Worm (Caenorhabditis elegans) whole organism, L1 larva: Measurements from ENCODE around the gene C18A11.3.
A peak's percentile ranks its signal among the peaks of the same experiment; 100 is the strongest.

Experiments used
- F16B12.6 ChIP-seq: fragments of 150-350 bp; optimal IDR thresholded peaks from 2 replicates; lab custom pipeline; 2014; ENCODE audit warnings: missing biosample characterization, missing genetic modification characterization
- aha-1 ChIP-seq: fragments of 150-350 bp; optimal IDR thresholded peaks from 2 replicates; lab custom pipeline; 2014; ENCODE audit warnings: missing biosample characterization, missing genetic modification characterization
- alr-1 ChIP-seq: fragments of 200-800 bp; sonication (Bioruptor generic); optimal IDR thresholded peaks from 2 replicates; lab custom pipeline; 2018; ENCODE audit warnings: borderline replicate concordance, mild to moderate bottlenecking, missing genetic modification characterization, missing compliant biosample characterization
- aly-2 ChIP-seq: fragments of 150-350 bp; optimal IDR thresholded peaks from 2 replicates; lab custom pipeline; 2014; ENCODE audit warnings: missing biosample characterization, missing genetic modification characterization
- ceh-63 ChIP-seq: fragments of 200-800 bp; sonication (Bioruptor generic); optimal IDR thresholded peaks from 2 replicates; lab custom pipeline; 2018; ENCODE audit warnings: mild to moderate bottlenecking, missing genetic modification characterization, missing compliant biosample characterization
- ces-1 ChIP-seq: fragments of 150-350 bp; optimal IDR thresholded peaks from 2 replicates; lab custom pipeline; 2014; ENCODE audit warnings: missing biosample characterization, missing genetic modification reagents, missing genetic modification characterization
- dpl-1 ChIP-seq, 3 experiments: fragments of 150-350 bp in 2 of 3; sonication (generic microtip) in 1 of 3; optimal IDR thresholded peaks; 2 replicates each; lab custom pipeline; 2014 to 2017; ENCODE audit warnings: missing biosample characterization in 3 of 3, missing genetic modification characterization in 3 of 3, missing genetic modification reagents in 3 of 3
- egl-27 ChIP-seq, 2 experiments: fragments of 150-350 bp in 1 of 2; sonication (generic microtip); optimal IDR thresholded peaks; 3 replicates each; lab custom pipeline; 2017 to 2018; ENCODE audit warnings: missing biosample characterization in 2 of 2, missing genetic modification characterization in 2 of 2, missing genetic modification reagents in 2 of 2
- elt-2 ChIP-seq: sonication (generic microtip); optimal IDR thresholded peaks from 2 replicates; lab custom pipeline; 2016; ENCODE audit warnings: missing genetic modification characterization, mild to moderate bottlenecking, inconsistent platforms, missing compliant biosample characterization, missing genetic modification reagents
- elt-3 ChIP-seq, 6 experiments: fragments of 150-350 bp in 1 of 6; sonication (generic microtip); optimal IDR thresholded peaks; 2 replicates each; lab custom pipeline; 2017 to 2018; ENCODE audit warnings: missing biosample characterization in 6 of 6, missing genetic modification characterization in 6 of 6, inconsistent platforms in 1 of 6
- ets-5 ChIP-seq: fragments of 200-800 bp; sonication (Bioruptor generic); IDR thresholded peaks from 2 replicates; pipeline ENCODE4 v1.3.6; 2022; ENCODE audit warnings: missing genetic modification characterization, missing compliant biosample characterization
- fkh-8 ChIP-seq: sonication (generic microtip); optimal IDR thresholded peaks from 2 replicates; lab custom pipeline; 2016; ENCODE audit warnings: mild to moderate bottlenecking, missing genetic modification characterization, missing compliant biosample characterization
- hpl-2 ChIP-seq: fragments of 150-350 bp; optimal IDR thresholded peaks from 2 replicates; lab custom pipeline; 2014; ENCODE audit warnings: missing biosample characterization, missing genetic modification reagents, missing genetic modification characterization
- irx-1 ChIP-seq: sonication (generic microtip); optimal IDR thresholded peaks from 2 replicates; lab custom pipeline; 2016; ENCODE audit warnings: missing genetic modification characterization, missing compliant biosample characterization
- isw-1 ChIP-seq: fragments of 200-800 bp; sonication (Bioruptor generic); IDR thresholded peaks from 2 replicates; pipeline ENCODE4 v1.3.6; 2022; ENCODE audit warnings: missing genetic modification characterization, missing compliant biosample characterization
- lin-13 ChIP-seq: fragments of 150-350 bp; optimal IDR thresholded peaks from 2 replicates; lab custom pipeline; 2014; ENCODE audit warnings: missing biosample characterization, missing genetic modification reagents, missing genetic modification characterization
- lin-35 ChIP-seq, 2 experiments: fragments of 150-350 bp; optimal IDR thresholded peaks; 2 replicates each; lab custom pipeline; 2014; ENCODE audit warnings: missing biosample characterization in 2 of 2, missing genetic modification characterization in 2 of 2, missing genetic modification reagents in 2 of 2
- lsy-2 ChIP-seq, 2 experiments: fragments of 150-350 bp; optimal IDR thresholded peaks; 2 replicates each; lab custom pipeline; 2014; ENCODE audit warnings: missing biosample characterization in 2 of 2, missing genetic modification characterization in 2 of 2
- mep-1 ChIP-seq: fragments of 150-350 bp; optimal IDR thresholded peaks from 2 replicates; lab custom pipeline; 2014; ENCODE audit warnings: missing biosample characterization, missing genetic modification characterization
- nhr-19 ChIP-seq: fragments of 200-800 bp; sonication (Bioruptor generic); conservative IDR thresholded peaks from 2 replicates; pipeline ENCODE4 v1.3.6; 2022; ENCODE audit warnings: missing genetic modification characterization, missing compliant biosample characterization
- nhr-237 ChIP-seq: fragments of 150-350 bp; optimal IDR thresholded peaks from 2 replicates; lab custom pipeline; 2014; ENCODE audit warnings: missing biosample characterization, missing genetic modification characterization
- nhr-47 ChIP-seq: sonication (generic microtip); optimal IDR thresholded peaks from 2 replicates; lab custom pipeline; 2016; ENCODE audit warnings: mild to moderate bottlenecking, missing genetic modification characterization, moderate library complexity, missing compliant biosample characterization
- nhr-71 ChIP-seq: sonication (generic microtip); optimal IDR thresholded peaks from 2 replicates; lab custom pipeline; 2016; ENCODE audit warnings: mild to moderate bottlenecking, missing genetic modification characterization, moderate library complexity, missing compliant biosample characterization
- nhr-84 ChIP-seq: sonication (generic microtip); optimal IDR thresholded peaks from 2 replicates; lab custom pipeline; 2017; ENCODE audit warnings: missing biosample characterization, missing genetic modification characterization
- nhr-85 ChIP-seq: sonication (generic microtip); peaks from one replicate; lab custom pipeline; 2016; ENCODE audit warnings: missing genetic modification characterization, inconsistent platforms, missing compliant biosample characterization
- rnt-1 ChIP-seq: sonication (generic microtip); optimal IDR thresholded peaks from 2 replicates; lab custom pipeline; 2016; ENCODE audit warnings: mild to moderate bottlenecking, missing genetic modification characterization, moderate library complexity, missing compliant biosample characterization
- skn-1 ChIP-seq: fragments of 150-350 bp; optimal IDR thresholded peaks from 2 replicates; lab custom pipeline; 2014; ENCODE audit warnings: missing biosample characterization, missing genetic modification characterization
- snpc-4 ChIP-seq: fragments of 150-350 bp; optimal IDR thresholded peaks from 2 replicates; lab custom pipeline; 2014; ENCODE audit warnings: missing biosample characterization, missing genetic modification characterization
- snu-23 ChIP-seq: sonication (generic microtip); optimal IDR thresholded peaks from 2 replicates; lab custom pipeline; 2016; ENCODE audit warnings: missing genetic modification characterization, missing compliant biosample characterization
- sox-4 ChIP-seq: sonication (generic microtip); optimal IDR thresholded peaks from 2 replicates; lab custom pipeline; 2016; ENCODE audit warnings: missing genetic modification characterization, missing compliant biosample characterization
- sptf-1 ChIP-seq: fragments of 150-350 bp; optimal IDR thresholded peaks from 2 replicates; lab custom pipeline; 2014; ENCODE audit warnings: missing biosample characterization, missing genetic modification characterization
- sup-37 ChIP-seq: fragments of 200-800 bp; sonication (Bioruptor generic); optimal IDR thresholded peaks from 2 replicates; lab custom pipeline; 2018; ENCODE audit warnings: mild to moderate bottlenecking, missing genetic modification characterization, missing compliant biosample characterization
- swsn-7 ChIP-seq: sonication (generic microtip); optimal IDR thresholded peaks from 2 replicates; lab custom pipeline; 2016; ENCODE audit warnings: missing genetic modification characterization, missing compliant biosample characterization
- tlp-1 ChIP-seq: fragments of 150-350 bp; optimal IDR thresholded peaks from 2 replicates; lab custom pipeline; 2014; ENCODE audit warnings: missing biosample characterization, missing genetic modification characterization
- unc-86 ChIP-seq: sonication (generic microtip); optimal IDR thresholded peaks from 2 replicates; lab custom pipeline; 2016; ENCODE audit warnings: missing genetic modification characterization, missing compliant biosample characterization

The C18A11.3 gene

DNA sequence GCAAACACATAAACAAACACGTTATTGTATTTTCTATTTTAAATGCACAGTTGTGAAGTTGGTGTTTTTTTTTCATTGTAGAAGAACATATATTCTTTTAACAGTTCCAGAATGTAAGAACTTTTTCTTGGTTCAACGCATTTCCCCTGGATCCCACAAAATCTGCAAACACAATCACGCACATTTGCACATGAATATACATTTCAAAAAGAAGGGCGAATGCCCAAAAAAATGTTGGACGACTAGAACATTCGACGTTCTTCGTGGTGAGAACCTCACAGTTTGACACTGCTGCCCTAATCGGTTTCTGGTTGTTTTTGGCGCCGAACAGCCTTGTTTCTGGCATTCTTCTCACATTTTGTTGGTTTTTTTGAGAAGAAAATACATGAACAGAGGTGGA is 48.6 kb downstream of the C18A11.3 start (continued):
- TF ChIP-seq mep-1 (tag; lab: Kevin White, UChicago) (peak; percentile 70), aha-1 (tag; lab: Kevin White, UChicago) (no peak), nhr-47 (tag; lab: Kevin White, UChicago) (peak; percentile 49), aly-2 (tag; lab: Kevin White, UChicago) (no peak), hpl-2 (GFP tag; lab: Kevin White, UChicago) (no peak), sptf-1 (tag; lab: Kevin White, UChicago) (no peak), ets-5 (GFP tag; lab: Robert Waterston, UW) (no peak), lin-35 (GFP tag; optimal IDR thresholded peaks at IDR 0.05; lab: Kevin White, UChicago) (peak in 1 of 2 experiments; percentile 27), nhr-84 (tag; lab: Kevin White, UChicago) (no peak), sox-4 (no peak), irx-1 (tag; lab: Kevin White, UChicago) (peak; percentile 2), nhr-71 (tag; lab: Kevin White, UChicago) (peak; percentile 40), unc-86 (tag; lab: Kevin White, UChicago) (no peak), ces-1 (no peak), skn-1 (peak; percentile 31), lin-13 (GFP tag; lab: Kevin White, UChicago) (no peak), alr-1 (no peak), F16B12.6 (tag; lab: Kevin White, UChicago) (peak; percentile 90), fkh-8 (tag; lab: Kevin White, UChicago) (no peak), egl-27 (tag; optimal IDR thresholded peaks at IDR 0.05; lab: Kevin White, UChicago) (no peak), nhr-85 (tag; lab: Kevin White, UChicago) (no peak), dpl-1 (GFP tag; optimal IDR thresholded peaks at IDR 0.05; lab: Kevin White, UChicago) (peak in 1 of 3 experiments; percentile 47), elt-3 (tag; optimal IDR thresholded peaks at IDR 0.05; lab: Kevin White, UChicago) (no peak), rnt-1 (tag; lab: Kevin White, UChicago) (peak; percentile 58), swsn-7 (tag; lab: Kevin White, UChicago) (peak; percentile 28), elt-2 (tag; lab: Kevin White, UChicago) (no peak), sup-37 (GFP tag; lab: Kevin White, UChicago) (no peak), nhr-19 (GFP tag; lab: Robert Waterston, UW) (0 out of 2 replicates have a peak, but pooled peaks have one; percentile 17), ceh-63 (GFP tag; lab: Kevin White, UChicago) (no peak)
- TF ChIP-seq, all 84 proteins: peak for 19

DNA sequence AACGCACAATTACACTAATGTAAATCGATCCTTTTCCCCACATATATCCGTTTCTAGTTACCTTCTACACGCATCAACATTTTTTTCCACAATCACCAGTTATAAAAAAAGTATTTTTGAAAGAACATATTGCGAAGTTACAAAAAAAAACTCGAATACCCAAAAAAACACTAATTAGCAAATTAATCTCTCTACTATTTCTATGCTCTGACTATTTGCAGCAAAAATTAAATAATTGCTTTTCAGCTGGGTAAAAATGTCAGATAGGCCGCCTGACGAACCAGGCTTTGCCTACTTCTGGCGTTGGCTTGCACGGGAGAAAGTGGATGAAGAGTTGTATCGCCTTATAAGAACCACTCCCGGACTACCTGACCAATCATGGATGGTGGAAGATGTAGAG is 49.3 kb downstream of the C18A11.3 start, which contains the start of gene K07E3.1:
TSS of gene K07E3.1 (plus strand) at position 247 of the 400 bp plus-strand sequence.
- no peak for TF ChIP-seq nhr-237 (tag; lab: Kevin White, UChicago)
- TF ChIP-seq ces-1 = no peak
- TF ChIP-seq snpc-4 (tag; lab: Kevin White, UChicago) = no peak
- TF ChIP-seq lsy-2 (tag; optimal IDR thresholded peaks at IDR 0.05; lab: Kevin White, UChicago) = no peak
- TF ChIP-seq snu-23 (GFP tag; lab: Kevin White, UChicago) = no peak
- TF ChIP-seq elt-3 (tag; optimal IDR thresholded peaks at IDR 0.05; lab: Kevin White, UChicago) = no peak
- no peak for TF ChIP-seq tlp-1
- TF ChIP-seq isw-1 (GFP tag; lab: Robert Waterston, UW) = no peak
- TF ChIP-seq nhr-85 (tag; lab: Kevin White, UChicago) = peak; percentile 72
